Fruit fly (Drosophila melanogaster) whole organism, prepupa: ENCODE results near the gene Mgstl.
A peak's percentile ranks its signal among the peaks of the same experiment; 100 is the strongest.

Experiments
- Blimp-1 ChIP-seq: fragments of 200-800 bp; sonication (Bioruptor generic); optimal IDR thresholded peaks from 3 replicates; lab custom pipeline; 2017; ENCODE audit warnings: missing biosample characterization, missing genetic modification characterization, mild to moderate bottlenecking, moderate library complexity, missing genetic modification reagents
- CG10631 ChIP-seq: fragments of 200-800 bp; sonication (Bioruptor generic); optimal IDR thresholded peaks from 2 replicates; lab custom pipeline; 2016; ENCODE audit warnings: missing biosample characterization, missing genetic modification characterization
- CG10669 ChIP-seq: fragments of 200-800 bp; sonication (Bioruptor generic); optimal IDR thresholded peaks from 3 replicates; lab custom pipeline; 2018; ENCODE audit warnings: missing biosample characterization, mild to moderate bottlenecking, missing genetic modification characterization, moderate library complexity
- CG11294 ChIP-seq: fragments of 200-800 bp; sonication (Bioruptor generic); IDR thresholded peaks from 2 replicates; pipeline ENCODE4 v1.3.6; 2022; ENCODE audit warnings: missing biosample characterization, missing genetic modification characterization
- CG11762 ChIP-seq: fragments of 200-800 bp; sonication (Bioruptor generic); optimal IDR thresholded peaks from 3 replicates; lab custom pipeline; 2016; ENCODE audit warnings: missing biosample characterization, missing genetic modification characterization; ENCODE audit not compliant: insufficient read depth
- CG11902 ChIP-seq: fragments of 200-800 bp; sonication (Bioruptor generic); optimal IDR thresholded peaks from 3 replicates; lab custom pipeline; 2016; ENCODE audit warnings: missing biosample characterization, missing genetic modification characterization
- CG15336 ChIP-seq: fragments of 200-800 bp; sonication (Bioruptor generic); IDR thresholded peaks from 2 replicates; pipeline ENCODE4 v1.3.6; 2022; ENCODE audit warnings: missing biosample characterization, missing genetic modification characterization
- CG16779 ChIP-seq: fragments of 200-800 bp; sonication (Bioruptor generic); optimal IDR thresholded peaks from 3 replicates; lab custom pipeline; 2017; ENCODE audit warnings: missing biosample characterization, mild to moderate bottlenecking, missing genetic modification characterization
- CG3032 ChIP-seq: fragments of 200-800 bp; optimal IDR thresholded peaks from 2 replicates; lab custom pipeline; 2019; ENCODE audit warnings: missing biosample characterization, mild to moderate bottlenecking, missing genetic modification characterization, moderate library complexity
- CG31627 ChIP-seq: fragments of 200-800 bp; sonication (Bioruptor generic); optimal IDR thresholded peaks from 3 replicates; lab custom pipeline; 2016; ENCODE audit warnings: missing biosample characterization, missing genetic modification characterization
- CG32006 ChIP-seq: fragments of 200-800 bp; sonication (Bioruptor generic); optimal IDR thresholded peaks from 3 replicates; lab custom pipeline; 2017; ENCODE audit warnings: missing biosample characterization, mild to moderate bottlenecking, missing genetic modification characterization
- CG3919 ChIP-seq: fragments of 200-800 bp; sonication (Bioruptor generic); optimal IDR thresholded peaks from 3 replicates; lab custom pipeline; 2016; ENCODE audit warnings: missing biosample characterization, missing genetic modification characterization
- CG4318 ChIP-seq: fragments of 200-800 bp; sonication (Bioruptor generic); optimal IDR thresholded peaks from 3 replicates; lab custom pipeline; 2017; ENCODE audit warnings: missing biosample characterization, mild to moderate bottlenecking, missing genetic modification characterization
- CG6163 ChIP-seq: fragments of 200-800 bp; sonication (Bioruptor generic); IDR thresholded peaks from 3 replicates; pipeline ENCODE4 v1.3.6; 2022; ENCODE audit warnings: missing biosample characterization, missing genetic modification characterization
- CG6276 ChIP-seq: fragments of 200-800 bp; sonication (Bioruptor generic); optimal IDR thresholded peaks from 2 replicates; lab custom pipeline; 2017; ENCODE audit warnings: missing biosample characterization, mild to moderate bottlenecking, missing genetic modification characterization
- CG6792 ChIP-seq: fragments of 200-800 bp; sonication (Bioruptor generic); optimal IDR thresholded peaks from 3 replicates; lab custom pipeline; 2016; ENCODE audit warnings: missing biosample characterization, missing genetic modification characterization
- CG6808 ChIP-seq: fragments of 200-800 bp; sonication (Bioruptor generic); optimal IDR thresholded peaks from 3 replicates; lab custom pipeline; 2017; ENCODE audit warnings: missing biosample characterization, missing genetic modification characterization, mild to moderate bottlenecking, moderate library complexity, missing genetic modification reagents
- CG6854 ChIP-seq: fragments of 200-800 bp; sonication (Bioruptor generic); optimal IDR thresholded peaks from 2 replicates; lab custom pipeline; 2017; ENCODE audit warnings: missing biosample characterization, mild to moderate bottlenecking, missing genetic modification characterization
- CG7368 ChIP-seq: fragments of 200-800 bp; sonication (Bioruptor generic); optimal IDR thresholded peaks from 3 replicates; lab custom pipeline; 2016; ENCODE audit warnings: missing biosample characterization, missing genetic modification characterization
- CG8119 ChIP-seq: fragments of 200-800 bp; sonication (Bioruptor generic); IDR thresholded peaks from 3 replicates; pipeline ENCODE4 v1.3.6; 2022; ENCODE audit warnings: missing biosample characterization, missing genetic modification characterization
- CG8319 ChIP-seq: fragments of 200-800 bp; sonication (Bioruptor generic); optimal IDR thresholded peaks from 3 replicates; lab custom pipeline; 2016; ENCODE audit warnings: missing biosample characterization, missing genetic modification characterization
- CG8632 ChIP-seq: fragments of 200-800 bp; sonication (Bioruptor generic); optimal IDR thresholded peaks from 3 replicates; lab custom pipeline; 2016; ENCODE audit warnings: missing biosample characterization, missing genetic modification characterization
- CG9139 ChIP-seq: fragments of 200-800 bp; sonication (Bioruptor generic); optimal IDR thresholded peaks from 3 replicates; lab custom pipeline; 2017; ENCODE audit warnings: missing biosample characterization, mild to moderate bottlenecking, missing genetic modification characterization
- Eip75B ChIP-seq: fragments of 200-800 bp; sonication (Bioruptor generic); optimal IDR thresholded peaks from 3 replicates; lab custom pipeline; 2016; ENCODE audit warnings: missing biosample characterization, missing genetic modification characterization
- Ets21C ChIP-seq: fragments of 200-800 bp; sonication (Bioruptor generic); optimal IDR thresholded peaks from 3 replicates; lab custom pipeline; 2016; ENCODE audit warnings: missing biosample characterization, missing genetic modification characterization
- Gug ChIP-seq: fragments of 200-800 bp; sonication (Bioruptor generic); IDR thresholded peaks from 2 replicates; pipeline ENCODE4 v1.3.6; 2022; ENCODE audit warnings: missing biosample characterization, missing genetic modification characterization
- Hr38 ChIP-seq: sonication (Bioruptor generic); optimal IDR thresholded peaks from 2 replicates; lab custom pipeline; 2016; ENCODE audit warnings: missing biosample characterization, missing genetic modification characterization
- Hr39 ChIP-seq: fragments of 200-800 bp; sonication (Bioruptor generic); optimal IDR thresholded peaks from 2 replicates; lab custom pipeline; 2016; ENCODE audit warnings: missing biosample characterization, missing genetic modification characterization
- Hr4 ChIP-seq: fragments of 200-800 bp; sonication (Bioruptor generic); optimal IDR thresholded peaks from 3 replicates; lab custom pipeline; 2016; ENCODE audit warnings: missing biosample characterization, missing genetic modification characterization
- Lpt ChIP-seq: fragments of 200-800 bp; sonication (Bioruptor generic); optimal IDR thresholded peaks from 3 replicates; lab custom pipeline; 2016; ENCODE audit warnings: missing biosample characterization, missing genetic modification characterization
- Met ChIP-seq: fragments of 200-800 bp; sonication (Bioruptor generic); optimal IDR thresholded peaks from 3 replicates; lab custom pipeline; 2016; ENCODE audit warnings: missing biosample characterization, missing genetic modification characterization
- OdsH ChIP-seq: fragments of 200-800 bp; sonication (Bioruptor generic); optimal IDR thresholded peaks from 3 replicates; lab custom pipeline; 2016; ENCODE audit warnings: missing biosample characterization, missing genetic modification characterization
- Smox ChIP-seq: fragments of 200-800 bp; sonication (Bioruptor generic); optimal IDR thresholded peaks from 3 replicates; lab custom pipeline; 2016; ENCODE audit warnings: missing biosample characterization, missing genetic modification characterization
- Sox102F ChIP-seq: fragments of 200-800 bp; sonication (Bioruptor generic); optimal IDR thresholded peaks from 2 replicates; lab custom pipeline; 2016; ENCODE audit warnings: missing biosample characterization, mild to moderate bottlenecking, missing genetic modification characterization
- Sox14 ChIP-seq: fragments of 200-800 bp; sonication (Bioruptor generic); optimal IDR thresholded peaks from 3 replicates; lab custom pipeline; 2016; ENCODE audit warnings: missing biosample characterization, missing genetic modification characterization
- Sox15 ChIP-seq: fragments of 200-800 bp; sonication (Bioruptor generic); optimal IDR thresholded peaks from 3 replicates; lab custom pipeline; 2016; ENCODE audit warnings: missing biosample characterization, missing genetic modification characterization
- achi ChIP-seq: fragments of 200-800 bp; sonication (Bioruptor generic); optimal IDR thresholded peaks from 3 replicates; lab custom pipeline; 2016; ENCODE audit warnings: missing biosample characterization, missing genetic modification characterization
- acj6 ChIP-seq: fragments of 200-800 bp; sonication (Bioruptor generic); optimal IDR thresholded peaks from 3 replicates; lab custom pipeline; 2016; ENCODE audit warnings: missing biosample characterization, missing genetic modification characterization
- cyc ChIP-seq: fragments of 200-800 bp; sonication (Bioruptor generic); optimal IDR thresholded peaks from 3 replicates; lab custom pipeline; 2016; ENCODE audit warnings: missing biosample characterization, missing genetic modification characterization
- dac ChIP-seq: fragments of 200-800 bp; sonication (Bioruptor generic); optimal IDR thresholded peaks from 2 replicates; lab custom pipeline; 2017; ENCODE audit warnings: missing biosample characterization, mild to moderate bottlenecking, missing genetic modification characterization
- dsx ChIP-seq: fragments of 200-800 bp; optimal IDR thresholded peaks from 3 replicates; lab custom pipeline; 2019; ENCODE audit warnings: missing biosample characterization, mild to moderate bottlenecking, missing genetic modification characterization, moderate library complexity; ENCODE audit not compliant: poor library complexity, severe bottlenecking
- eg ChIP-seq: fragments of 200-800 bp; sonication (Bioruptor generic); IDR thresholded peaks from 3 replicates; pipeline ENCODE4 v1.3.6; 2022; ENCODE audit warnings: missing biosample characterization, missing genetic modification characterization
- fd59A ChIP-seq: fragments of 200-800 bp; sonication (Bioruptor generic); optimal IDR thresholded peaks from 2 replicates; lab custom pipeline; 2017; ENCODE audit warnings: missing biosample characterization, mild to moderate bottlenecking, missing genetic modification characterization, missing genetic modification reagents
- fd85E ChIP-seq: fragments of 200-800 bp; sonication (Bioruptor generic); optimal IDR thresholded peaks from 3 replicates; lab custom pipeline; 2016; ENCODE audit warnings: missing biosample characterization, missing genetic modification characterization
- fkh ChIP-seq: fragments of 200-800 bp; sonication (Bioruptor generic); optimal IDR thresholded peaks from 3 replicates; lab custom pipeline; 2017; ENCODE audit warnings: missing biosample characterization, mild to moderate bottlenecking, missing genetic modification characterization, moderate library complexity
- lz ChIP-seq: fragments of 200-800 bp; sonication (Bioruptor generic); optimal IDR thresholded peaks from 3 replicates; lab custom pipeline; 2016; ENCODE audit warnings: missing biosample characterization, missing genetic modification characterization
- net ChIP-seq: fragments of 200-800 bp; sonication (Bioruptor generic); optimal IDR thresholded peaks from 3 replicates; lab custom pipeline; 2016; ENCODE audit warnings: missing biosample characterization, missing genetic modification characterization
- pdm3 ChIP-seq: fragments of 200-800 bp; sonication (Bioruptor generic); optimal IDR thresholded peaks from 3 replicates; lab custom pipeline; 2016; ENCODE audit warnings: missing biosample characterization, missing genetic modification characterization
- salr ChIP-seq, 2 experiments: fragments of 200-800 bp; sonication (Bioruptor generic); optimal IDR thresholded peaks; 3 replicates each; lab custom pipeline; 2016 to 2018; ENCODE audit warnings: missing biosample characterization in 2 of 2, missing genetic modification characterization in 2 of 2, mild to moderate bottlenecking in 1 of 2
- spab ChIP-seq: fragments of 200-800 bp; sonication (Bioruptor generic); optimal IDR thresholded peaks from 2 replicates; lab custom pipeline; 2017; ENCODE audit warnings: missing biosample characterization, mild to moderate bottlenecking, missing genetic modification characterization, missing genetic modification reagents
- svp ChIP-seq: fragments of 200-800 bp; sonication (Bioruptor generic); peaks from one replicate; lab custom pipeline; 2016; ENCODE audit warnings: missing biosample characterization, missing genetic modification characterization
- topi ChIP-seq: fragments of 200-800 bp; sonication (Bioruptor generic); optimal IDR thresholded peaks from 3 replicates; lab custom pipeline; 2016; ENCODE audit warnings: missing biosample characterization, missing genetic modification characterization
- vri ChIP-seq: fragments of 200-800 bp; sonication (Bioruptor generic); optimal IDR thresholded peaks from 3 replicates; lab custom pipeline; 2016; ENCODE audit warnings: missing biosample characterization, mild to moderate bottlenecking, missing genetic modification characterization

Gene Mgstl

DNA sequence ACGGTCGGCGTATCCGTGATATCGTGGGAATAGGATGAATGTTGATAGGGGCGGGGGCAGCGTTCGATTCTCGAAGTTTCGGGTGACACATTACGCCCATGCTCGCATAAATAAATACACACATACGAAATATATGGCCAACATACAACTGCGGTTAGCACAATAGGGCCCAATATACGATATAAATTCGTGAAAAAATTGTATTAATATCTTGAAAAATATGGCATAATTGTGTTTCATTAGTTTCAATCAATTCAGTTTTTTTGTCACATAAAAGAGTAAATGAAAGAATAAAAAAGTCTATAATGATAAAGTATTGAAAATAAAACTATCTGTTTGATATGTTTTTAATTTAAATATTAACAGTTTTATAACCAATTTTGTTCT is 6.0 kb upstream of the Mgstl start:
- TF ChIP-seq CG11902 (GFP tag; lab: Kevin White, UChicago) (no peak), spab (GFP tag; lab: Kevin White, UChicago) (no peak), OdsH (GFP tag; lab: Kevin White, UChicago) (peak; percentile 21), CG16779 (tag; lab: Kevin White, UChicago) (no peak), CG31627 (no peak), dac (GFP tag; lab: Kevin White, UChicago) (no peak), CG10631 (GFP tag; lab: Kevin White, UChicago) (no peak), Sox102F (GFP tag; lab: Kevin White, UChicago) (no peak), Hr4 (peak; percentile 11), eg (GFP tag; lab: Robert Waterston, UW) (no peak), Lpt (no peak), acj6 (GFP tag; lab: Kevin White, UChicago) (peak; percentile 22), net (GFP tag; lab: Kevin White, UChicago) (no peak), fd59A (GFP tag; lab: Kevin White, UChicago) (no peak), pdm3 (peak; percentile 15), CG9139 (GFP tag; lab: Kevin White, UChicago) (no peak), CG8119 (0 out of 3 replicates have a peak, but pooled peaks have one; percentile 14), CG7368 (GFP tag; lab: Kevin White, UChicago) (no peak), lz (GFP tag; lab: Kevin White, UChicago) (no peak), CG6276 (no peak), CG6808 (GFP tag; lab: Kevin White, UChicago) (no peak), CG32006 (no peak), CG15336 (GFP tag; lab: Robert Waterston, UW) (no peak), CG3032 (tag; lab: Kevin White, UChicago) (no peak), Met (peak; percentile 21), CG8632 (GFP tag; lab: Kevin White, UChicago) (peak; percentile 19), Sox15 (GFP tag; lab: Kevin White, UChicago) (no peak), CG10669 (GFP tag; lab: Kevin White, UChicago) (no peak), CG4318 (GFP tag; lab: Kevin White, UChicago) (no peak), CG8319 (GFP tag; lab: Kevin White, UChicago) (no peak), achi (GFP tag; lab: Kevin White, UChicago) (no peak), salr (GFP tag; optimal IDR thresholded peaks at IDR 0.05; lab: Kevin White, UChicago) (no peak), Hr38 (GFP tag; lab: Kevin White, UChicago) (no peak), Smox (GFP tag; lab: Kevin White, UChicago) (peak; percentile 27), topi (GFP tag; lab: Kevin White, UChicago) (peak; percentile 6), svp (GFP tag; lab: Kevin White, UChicago) (peak; percentile 70), fd85E (GFP tag; lab: Kevin White, UChicago) (no peak), Ets21C (GFP tag; lab: Kevin White, UChicago) (no peak), Hr39 (peak; percentile 1), dsx (no peak), Gug (GFP tag; lab: Robert Waterston, UW) (no peak), CG6792 (no peak), cyc (GFP tag; lab: Kevin White, UChicago) (no peak), CG6854 (GFP tag; lab: Kevin White, UChicago) (no peak), CG6163 (GFP tag; lab: Robert Waterston, UW) (no peak), vri (no peak), Eip75B (GFP tag; lab: Kevin White, UChicago) (no peak), fkh (GFP tag; lab: Kevin White, UChicago) (no peak), CG11294 (GFP tag; lab: Robert Waterston, UW) (no peak), CG11762 (no peak), Blimp-1 (GFP tag; lab: Kevin White, UChicago) (no peak), CG3919 (no peak), Sox14 (GFP tag; lab: Kevin White, UChicago) (no peak)
